Worm (Caenorhabditis elegans) whole organism, young adult: ENCODE data around the gene ceh-23.

Source experiments
- B0019.2 ChIP-seq: fragments of 200-800 bp; sonication (Bioruptor generic); conservative IDR thresholded peaks from 2 replicates; pipeline ENCODE4 v1.3.6; 2022; ENCODE audit warnings: missing genetic modification reagents, missing genetic modification characterization, missing compliant biosample characterization
- B0261.1 ChIP-seq: sonication (generic microtip); optimal IDR thresholded peaks from 2 replicates; lab custom pipeline; 2016; ENCODE audit warnings: mild to moderate bottlenecking, missing genetic modification characterization, moderate library complexity, missing compliant biosample characterization
- F10E7.11 ChIP-seq: sonication (generic microtip); optimal IDR thresholded peaks from 2 replicates; lab custom pipeline; 2017; ENCODE audit warnings: mild to moderate bottlenecking, missing genetic modification characterization, moderate library complexity, missing compliant biosample characterization
- F33H1.4 ChIP-seq: fragments of 200-800 bp; sonication (Bioruptor generic); IDR thresholded peaks from 2 replicates; pipeline ENCODE4 v1.3.6; 2022; ENCODE audit warnings: missing genetic modification reagents, missing genetic modification characterization, missing compliant biosample characterization
- F37B4.10 ChIP-seq: fragments of 200-800 bp; sonication (Bioruptor generic); IDR thresholded peaks from 2 replicates; pipeline ENCODE4 v1.3.6; 2022; ENCODE audit warnings: missing genetic modification characterization, missing compliant biosample characterization
- F52B5.7 ChIP-seq: sonication (generic microtip); optimal IDR thresholded peaks from 2 replicates; lab custom pipeline; 2016; ENCODE audit warnings: mild to moderate bottlenecking, missing genetic modification characterization, missing compliant biosample characterization
- K11D2.4 ChIP-seq: fragments of 200-800 bp; sonication (Bioruptor generic); IDR thresholded peaks from 2 replicates; pipeline ENCODE4 v1.3.6; 2022; ENCODE audit warnings: missing genetic modification reagents, missing genetic modification characterization, missing compliant biosample characterization
- Y53G8AR.9 ChIP-seq: fragments of 200-800 bp; sonication (Bioruptor generic); conservative IDR thresholded peaks from 2 replicates; pipeline ENCODE4 v1.3.6; 2022; ENCODE audit warnings: missing genetic modification reagents, missing genetic modification characterization, missing compliant biosample characterization
- Y67H2A.10 ChIP-seq: fragments of 200-800 bp; sonication (Bioruptor generic); conservative IDR thresholded peaks from 2 replicates; pipeline ENCODE4 v1.3.6; 2022; ENCODE audit warnings: missing genetic modification reagents, missing genetic modification characterization, missing compliant biosample characterization
- Y79H2A.3 ChIP-seq: fragments of 200-800 bp; sonication (Bioruptor generic); conservative IDR thresholded peaks from 2 replicates; pipeline ENCODE4 v1.3.6; 2022; ENCODE audit warnings: missing genetic modification reagents, missing genetic modification characterization, missing compliant biosample characterization
- ama-1 ChIP-seq, 3 experiments: fragments of 150-350 bp in 1 of 3; sonication (generic microtip) in 2 of 3; optimal IDR thresholded peaks; 2 replicates each; lab custom pipeline; 2014 to 2018; ENCODE audit warnings: missing biosample characterization in 2 of 3, missing genetic modification characterization in 2 of 3, missing genetic modification reagents in 2 of 3
- atf-7 ChIP-seq: sonication (generic microtip); optimal IDR thresholded peaks from 2 replicates; lab custom pipeline; 2017; ENCODE audit warnings: mild to moderate bottlenecking, missing genetic modification characterization, missing compliant biosample characterization
- attf-3 ChIP-seq: fragments of 200-800 bp; sonication (Bioruptor generic); conservative IDR thresholded peaks from 2 replicates; pipeline ENCODE4 v1.3.6; 2022; ENCODE audit warnings: missing genetic modification reagents, missing genetic modification characterization, missing compliant biosample characterization
- attf-6 ChIP-seq: fragments of 200-800 bp; sonication (Bioruptor generic); IDR thresholded peaks from 2 replicates; pipeline ENCODE4 v1.3.6; 2022; ENCODE audit warnings: missing genetic modification reagents, missing genetic modification characterization, missing compliant biosample characterization
- bed-1 ChIP-seq: fragments of 200-800 bp; sonication (Bioruptor generic); IDR thresholded peaks from 2 replicates; pipeline ENCODE4 v1.3.6; 2022; ENCODE audit warnings: missing genetic modification reagents, missing genetic modification characterization, missing compliant biosample characterization
- cebp-1 ChIP-seq, 2 experiments: fragments of 200-800 bp in 1 of 2; sonication (Bioruptor generic) in 1 of 2; sonication (generic microtip) in 1 of 2; IDR thresholded peaks in 1 of 2; optimal IDR thresholded peaks in 1 of 2; 2 replicates each; pipeline versions ENCODE4 v1.3.6 to Lab custom; 2017 to 2022; ENCODE audit warnings: missing compliant biosample characterization in 2 of 2, missing genetic modification characterization in 2 of 2, mild to moderate bottlenecking in 1 of 2, missing genetic modification reagents in 1 of 2, moderate library complexity in 1 of 2
- cebp-2 ChIP-seq: fragments of 200-800 bp; sonication (Bioruptor generic); IDR thresholded peaks from 2 replicates; pipeline ENCODE4 v1.3.6; 2022; ENCODE audit warnings: missing genetic modification characterization, missing compliant biosample characterization
- ceh-100 ChIP-seq: fragments of 200-800 bp; sonication (Bioruptor generic); IDR thresholded peaks from 2 replicates; pipeline ENCODE4 v1.3.6; 2022; ENCODE audit warnings: missing genetic modification reagents, missing genetic modification characterization, missing compliant biosample characterization
- ceh-79 ChIP-seq: sonication (generic microtip); optimal IDR thresholded peaks from 2 replicates; lab custom pipeline; 2017; ENCODE audit warnings: mild to moderate bottlenecking, missing genetic modification characterization, missing compliant biosample characterization
- ceh-91 ChIP-seq: fragments of 200-800 bp; sonication (Bioruptor generic); IDR thresholded peaks from 2 replicates; pipeline ENCODE4 v1.3.6; 2022; ENCODE audit warnings: missing genetic modification reagents, missing genetic modification characterization, missing compliant biosample characterization
- die-1 ChIP-seq: sonication (generic microtip); optimal IDR thresholded peaks from 2 replicates; lab custom pipeline; 2016; ENCODE audit warnings: missing genotype, mild to moderate bottlenecking, missing genetic modification characterization, missing compliant biosample characterization
- dpff-1 ChIP-seq: sonication (generic microtip); optimal IDR thresholded peaks from 2 replicates; lab custom pipeline; 2017; ENCODE audit warnings: mild to moderate bottlenecking, missing genetic modification characterization, missing compliant biosample characterization
- fkh-3 ChIP-seq: sonication (generic microtip); optimal IDR thresholded peaks from 2 replicates; lab custom pipeline; 2016; ENCODE audit warnings: mild to moderate bottlenecking, missing genetic modification characterization, missing compliant biosample characterization
- gei-17 ChIP-seq: fragments of 200-800 bp; sonication (Bioruptor generic); optimal IDR thresholded peaks from 2 replicates; lab custom pipeline; 2018; ENCODE audit warnings: mild to moderate bottlenecking, missing genetic modification characterization, missing compliant biosample characterization
- him-1 ChIP-seq: sonication (generic microtip); optimal IDR thresholded peaks from 2 replicates; lab custom pipeline; 2016; ENCODE audit warnings: missing genotype, missing genetic modification reagents, missing genetic modification characterization, missing compliant biosample characterization
- hmg-20 ChIP-seq: fragments of 200-800 bp; sonication (Bioruptor generic); IDR thresholded peaks from 2 replicates; pipeline ENCODE4 v1.3.6; 2022; ENCODE audit warnings: missing genetic modification reagents, missing genetic modification characterization, missing compliant biosample characterization
- hsf-1 ChIP-seq: fragments of 200-800 bp; sonication (Bioruptor generic); IDR thresholded peaks from 2 replicates; pipeline ENCODE4 v1.3.6; 2022; ENCODE audit warnings: missing genetic modification reagents, missing genetic modification characterization, missing compliant biosample characterization
- let-526 ChIP-seq: fragments of 200-800 bp; sonication (Bioruptor generic); IDR thresholded peaks from 2 replicates; pipeline ENCODE4 v1.3.6; 2022; ENCODE audit warnings: missing genetic modification reagents, missing genetic modification characterization, missing compliant biosample characterization
- lin-26 ChIP-seq: fragments of 200-800 bp; sonication (Bioruptor generic); IDR thresholded peaks from 2 replicates; pipeline ENCODE4 v1.3.6; 2022; ENCODE audit warnings: missing genetic modification reagents, missing genetic modification characterization, missing compliant biosample characterization
- lin-40 ChIP-seq: sonication (generic microtip); optimal IDR thresholded peaks from 2 replicates; lab custom pipeline; 2016; ENCODE audit warnings: missing genetic modification characterization, mild to moderate bottlenecking, missing compliant biosample characterization, missing genotype, missing genetic modification reagents
- lir-1 ChIP-seq: fragments of 200-800 bp; sonication (Bioruptor generic); conservative IDR thresholded peaks from 2 replicates; pipeline ENCODE4 v1.3.6; 2022; ENCODE audit warnings: missing genetic modification reagents, missing genetic modification characterization, missing compliant biosample characterization
- lsl-1 ChIP-seq: fragments of 200-800 bp; sonication (Bioruptor generic); optimal IDR thresholded peaks from 2 replicates; lab custom pipeline; 2018; ENCODE audit warnings: mild to moderate bottlenecking, missing genetic modification characterization, moderate library complexity, missing compliant biosample characterization
- lsy-27 ChIP-seq: sonication (generic microtip); optimal IDR thresholded peaks from 2 replicates; lab custom pipeline; 2017; ENCODE audit warnings: missing genetic modification characterization, mild to moderate bottlenecking, missing compliant biosample characterization, antibody characterized with exemption, missing genotype, borderline replicate concordance; ENCODE audit not compliant: insufficient read depth
- madf-10 ChIP-seq: sonication (generic microtip); optimal IDR thresholded peaks from 2 replicates; lab custom pipeline; 2016; ENCODE audit warnings: mild to moderate bottlenecking, missing genetic modification characterization, missing compliant biosample characterization
- madf-8 ChIP-seq: fragments of 200-800 bp; sonication (Bioruptor generic); conservative IDR thresholded peaks from 2 replicates; pipeline ENCODE4 v1.3.6; 2022; ENCODE audit warnings: missing genetic modification reagents, missing genetic modification characterization, missing compliant biosample characterization
- mel-28 ChIP-seq: sonication (generic microtip); optimal IDR thresholded peaks from 2 replicates; lab custom pipeline; 2016; ENCODE audit warnings: borderline replicate concordance, mild to moderate bottlenecking, missing genetic modification characterization, missing compliant biosample characterization
- nfya-1 ChIP-seq: sonication (generic microtip); optimal IDR thresholded peaks from 2 replicates; lab custom pipeline; 2017; ENCODE audit warnings: antibody characterized with exemption, missing compliant biosample characterization, missing genetic modification characterization, borderline replicate concordance; ENCODE audit not compliant: insufficient read depth
- nfyb-1 ChIP-seq: fragments of 200-800 bp; sonication (Bioruptor generic); IDR thresholded peaks from 2 replicates; pipeline ENCODE4 v1.3.6; 2022; ENCODE audit warnings: missing genetic modification reagents, missing genetic modification characterization, missing compliant biosample characterization
- nhr-179 ChIP-seq: sonication (generic microtip); optimal IDR thresholded peaks from 2 replicates; lab custom pipeline; 2016; ENCODE audit warnings: mild to moderate bottlenecking, missing genetic modification characterization, missing compliant biosample characterization
- rec-8 ChIP-seq, 2 experiments: sonication (generic microtip); optimal IDR thresholded peaks; 2 replicates each; lab custom pipeline; 2016; ENCODE audit warnings: mild to moderate bottlenecking in 2 of 2, missing genetic modification characterization in 2 of 2, missing genetic modification reagents in 2 of 2, missing genotype in 2 of 2, missing biosample characterization in 1 of 2, missing compliant biosample characterization in 1 of 2, moderate library complexity in 1 of 2
- sdz-38 ChIP-seq: sonication (generic microtip); optimal IDR thresholded peaks from 2 replicates; lab custom pipeline; 2016; ENCODE audit warnings: missing genotype, missing genetic modification characterization, missing compliant biosample characterization
- snpc-1.3 ChIP-seq: sonication (generic microtip); optimal IDR thresholded peaks from 2 replicates; lab custom pipeline; 2017; ENCODE audit warnings: missing genetic modification characterization, mild to moderate bottlenecking, missing compliant biosample characterization, antibody characterized with exemption, moderate library complexity, missing genotype, missing genetic modification reagents; ENCODE audit not compliant: insufficient read depth
- sptf-2 ChIP-seq: fragments of 200-800 bp; sonication (Bioruptor generic); optimal IDR thresholded peaks from 2 replicates; lab custom pipeline; 2018; ENCODE audit warnings: mild to moderate bottlenecking, missing genetic modification characterization, missing compliant biosample characterization
- tlf-1 ChIP-seq: fragments of 200-800 bp; sonication (Bioruptor generic); optimal IDR thresholded peaks from 2 replicates; lab custom pipeline; 2018; ENCODE audit warnings: mild to moderate bottlenecking, missing genetic modification characterization, missing compliant biosample characterization
- xnd-1 ChIP-seq: sonication (generic microtip); optimal IDR thresholded peaks from 2 replicates; lab custom pipeline; 2016; ENCODE audit warnings: missing genotype, missing genetic modification reagents, missing genetic modification characterization, missing compliant biosample characterization
- ztf-22 ChIP-seq: fragments of 200-800 bp; sonication (Bioruptor generic); optimal IDR thresholded peaks from 2 replicates; lab custom pipeline; 2018; ENCODE audit warnings: mild to moderate bottlenecking, missing genetic modification characterization, moderate library complexity, missing compliant biosample characterization
- ztf-6 ChIP-seq: fragments of 200-800 bp; sonication (Bioruptor generic); IDR thresholded peaks from 2 replicates; pipeline ENCODE4 v1.3.6; 2022; ENCODE audit warnings: missing genetic modification reagents, missing genetic modification characterization, missing compliant biosample characterization

The ceh-23 gene

DNA sequence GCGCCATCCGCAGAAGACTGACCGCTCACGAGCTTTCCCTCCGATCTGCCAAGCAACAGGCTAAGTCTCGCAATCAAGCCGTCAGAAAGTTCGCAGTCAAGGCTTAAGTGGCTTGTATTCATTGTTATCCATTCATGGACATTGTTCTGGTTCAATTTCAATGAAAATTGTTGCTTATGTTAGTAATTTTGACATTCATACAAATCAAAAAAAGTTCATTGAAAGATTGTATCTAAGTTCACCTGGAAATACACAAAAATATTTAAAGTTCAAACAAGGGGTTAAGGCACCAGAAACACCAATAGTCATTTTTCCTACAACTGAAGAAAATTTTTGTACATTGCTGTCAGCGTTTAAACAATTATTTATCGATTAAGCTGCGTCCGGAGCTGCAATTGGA lies 16.1 kb downstream of the ceh-23 start (continued):
- TF ChIP-seq xnd-1 (no peak), attf-3 (GFP tag; lab: Robert Waterston, UW) (no peak), snpc-1.3 (tag; lab: Kevin White, UChicago) (peak; percentile 11), F52B5.7 (tag; lab: Kevin White, UChicago) (no peak), lin-26 (GFP tag; lab: Robert Waterston, UW) (peak; percentile 77), ztf-6 (GFP tag; lab: Robert Waterston, UW) (no peak), ceh-79 (tag; lab: Kevin White, UChicago) (no peak), sptf-2 (GFP tag; lab: Kevin White, UChicago) (no peak), cebp-2 (GFP tag; lab: Robert Waterston, UW) (no peak), F37B4.10 (no peak), madf-8 (GFP tag; lab: Robert Waterston, UW) (peak; percentile 11; the same call in 1 of the 2 replicates), Y79H2A.3 (GFP tag; lab: Robert Waterston, UW) (no peak), lsl-1 (GFP tag; lab: Kevin White, UChicago) (peak; percentile 49), hsf-1 (GFP tag; lab: Robert Waterston, UW) (peak; percentile 73), let-526 (no peak), B0261.1 (tag; lab: Kevin White, UChicago) (no peak), madf-10 (tag; lab: Kevin White, UChicago) (no peak), mel-28 (no peak), him-1 (tag; lab: Kevin White, UChicago) (peak; percentile 53), nfyb-1 (GFP tag; lab: Robert Waterston, UW) (no peak; the same call in 1 of the 2 replicates), Y53G8AR.9 (GFP tag; lab: Robert Waterston, UW) (peak; percentile 53; the same call in 1 of the 2 replicates), bed-1 (no peak), tlf-1 (GFP tag; lab: Kevin White, UChicago) (peak; percentile 64), atf-7 (tag; lab: Kevin White, UChicago) (no peak), rec-8 (tag; optimal IDR thresholded peaks at IDR 0.05; lab: Kevin White, UChicago) (no peak), B0019.2 (GFP tag; lab: Robert Waterston, UW) (no peak), ceh-100 (GFP tag; lab: Robert Waterston, UW) (peak; percentile 57), hmg-20 (GFP tag; lab: Robert Waterston, UW) (no peak), ceh-91 (GFP tag; lab: Robert Waterston, UW) (no peak), attf-6 (peak; percentile 79; the same call in 1 of the 2 replicates), gei-17 (GFP tag; lab: Kevin White, UChicago) (no peak), lin-40 (tag; lab: Kevin White, UChicago) (no peak), nfya-1 (no peak), K11D2.4 (GFP tag; lab: Robert Waterston, UW) (no peak), nhr-179 (tag; lab: Kevin White, UChicago) (no peak), F33H1.4 (GFP tag; lab: Robert Waterston, UW) (0 out of 2 replicates have a peak, but pooled peaks have one; percentile 24), F10E7.11 (tag; lab: Kevin White, UChicago) (no peak), sdz-38 (tag; lab: Kevin White, UChicago) (no peak), ztf-22 (GFP tag; lab: Kevin White, UChicago) (no peak), fkh-3 (tag; lab: Kevin White, UChicago) (no peak), die-1 (tag; lab: Kevin White, UChicago) (no peak), Y67H2A.10 (no peak), ama-1 (optimal IDR thresholded peaks at IDR 0.05; lab: Kevin White, UChicago) (no peak), ama-1 (GFP tag; optimal IDR thresholded peaks at IDR 0.05; lab: Kevin White, UChicago) (peak in 1 of 2 experiments; percentile 88), dpff-1 (tag; lab: Kevin White, UChicago) (no peak), lir-1 (no peak), cebp-1 (GFP tag; IDR thresholded peaks at IDR 0.05; lab: Robert Waterston, UW) (no peak), cebp-1 (tag; optimal IDR thresholded peaks at IDR 0.05; lab: Kevin White, UChicago) (peak; percentile 19), lsy-27 (no peak)
